Worm (Caenorhabditis elegans) whole organism, young adult: Measurements from ENCODE around the gene ubc-18.

Experiments
- F10E7.11 ChIP-seq: sonication (generic microtip); optimal IDR thresholded peaks from 2 replicates; lab custom pipeline; 2017; ENCODE audit warnings: mild to moderate bottlenecking, missing genetic modification characterization, moderate library complexity, missing compliant biosample characterization
- Y79H2A.3 ChIP-seq: fragments of 200-800 bp; sonication (Bioruptor generic); conservative IDR thresholded peaks from 2 replicates; pipeline ENCODE4 v1.3.6; 2022; ENCODE audit warnings: missing genetic modification reagents, missing genetic modification characterization, missing compliant biosample characterization
- ama-1 ChIP-seq, 3 experiments: fragments of 150-350 bp in 1 of 3; sonication (generic microtip) in 2 of 3; optimal IDR thresholded peaks; 2 replicates each; lab custom pipeline; 2014 to 2018; ENCODE audit warnings: missing biosample characterization in 2 of 3, missing genetic modification characterization in 2 of 3, missing genetic modification reagents in 2 of 3
- lag-1 ChIP-seq: fragments of 200-800 bp; sonication (Bioruptor generic); IDR thresholded peaks from 2 replicates; pipeline ENCODE4 v1.3.6; 2022; ENCODE audit warnings: missing genetic modification reagents, missing genetic modification characterization, missing compliant biosample characterization
- rec-8 ChIP-seq, 2 experiments: sonication (generic microtip); optimal IDR thresholded peaks; 2 replicates each; lab custom pipeline; 2016; ENCODE audit warnings: mild to moderate bottlenecking in 2 of 2, missing genetic modification characterization in 2 of 2, missing genetic modification reagents in 2 of 2, missing genotype in 2 of 2, missing biosample characterization in 1 of 2, missing compliant biosample characterization in 1 of 2, moderate library complexity in 1 of 2
- sea-2 ChIP-seq: fragments of 200-800 bp; sonication (Bioruptor generic); IDR thresholded peaks from 2 replicates; pipeline ENCODE4 v1.3.6; 2022; ENCODE audit warnings: missing genetic modification characterization, missing compliant biosample characterization
- unc-62 ChIP-seq: fragments of 150-350 bp; optimal IDR thresholded peaks from 2 replicates; lab custom pipeline; 2014; ENCODE audit warnings: missing biosample characterization, missing genetic modification reagents, missing genetic modification characterization
- ztf-18 ChIP-seq: sonication (generic microtip); optimal IDR thresholded peaks from 2 replicates; lab custom pipeline; 2016; ENCODE audit warnings: missing genotype, mild to moderate bottlenecking, missing genetic modification characterization, missing compliant biosample characterization

ce11 chrIII:7060531-7061095 lies 7.8 kb downstream of the ubc-18 start, which contains the start of gene egg-2:
- TF ChIP-seq sea-2 (GFP tag; lab: Robert Waterston, UW) (no peak), rec-8 (tag; optimal IDR thresholded peaks at IDR 0.05; lab: Kevin White, UChicago) (no peak), lag-1 (GFP tag; lab: Robert Waterston, UW) (no peak), Y79H2A.3 (no peak), F10E7.11 (no peak), unc-62 (GFP tag; lab: Kevin White, UChicago) (no peak), ama-1 (optimal IDR thresholded peaks at IDR 0.05; lab: Kevin White, UChicago) (no peak), ama-1 (GFP tag; optimal IDR thresholded peaks at IDR 0.05; lab: Kevin White, UChicago) (no peak), ztf-18 (tag; lab: Kevin White, UChicago) (no peak)
